Fruit fly (Drosophila melanogaster): ENCODE measurements around the gene CG4020.

DNA sequence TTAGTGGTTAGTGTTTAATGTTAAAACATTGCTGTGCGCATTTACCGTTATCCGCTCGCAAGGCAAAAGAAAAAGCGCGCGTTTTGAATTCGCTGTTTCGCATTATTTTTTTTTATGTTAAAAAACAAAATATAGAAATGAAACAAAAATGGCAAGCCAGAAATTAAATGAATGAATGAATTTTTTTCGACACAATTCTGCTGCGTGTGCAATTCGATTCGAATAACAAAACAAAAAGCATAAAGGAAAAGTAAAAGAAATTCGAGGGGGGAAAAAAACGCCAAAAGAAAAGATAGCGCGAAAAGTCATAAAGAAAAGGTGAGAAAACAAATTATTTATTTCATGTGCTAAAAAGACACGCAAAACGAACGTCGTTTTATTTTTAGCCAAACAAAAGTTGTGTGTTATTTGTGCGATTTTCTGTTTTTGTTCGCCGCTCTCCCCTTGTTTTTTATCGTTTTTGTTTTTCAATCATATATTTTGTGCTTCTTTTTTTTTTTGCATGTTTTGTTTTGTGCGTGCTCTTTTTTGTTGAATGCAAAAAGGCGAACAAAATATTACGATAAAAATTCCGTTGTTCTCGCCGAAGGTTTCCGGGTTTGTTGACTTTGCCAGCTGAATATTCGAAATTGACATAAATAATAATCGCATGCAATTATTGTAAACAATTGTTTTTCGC, 11.9 kb downstream of the CG4020 start:
- TF ChIP-seq h (optimal IDR thresholded peaks at IDR 0.05) = no peak
- TF ChIP-seq psq (optimal IDR thresholded peaks at IDR 0.05) = no peak
